Fruit fly (Drosophila melanogaster): ENCODE results near the gene Smg6.

Smg6 gene

dm6 chr3R:25056016-25056415 lies 22.8 kb upstream of the Smg6 start, which contains the start of the genes CG31111 and stac (continued):
- TF ChIP-seq aop (GFP tag; IDR thresholded peaks at IDR 0.05) = no peak
- TF ChIP-seq tll (GFP tag; optimal IDR thresholded peaks at IDR 0.05) = no peak
- no peak for TF ChIP-seq chif (GFP tag; optimal IDR thresholded peaks at IDR 0.05)
- no peak for TF ChIP-seq Atf-2 (GFP tag; optimal IDR thresholded peaks at IDR 0.05)
- TF ChIP-seq cg (GFP tag; optimal IDR thresholded peaks at IDR 0.05) = no peak
- no peak for TF ChIP-seq Aef1 (GFP tag; IDR thresholded peaks at IDR 0.05)
- TF ChIP-seq Pdp1 (GFP tag; optimal IDR thresholded peaks at IDR 0.05) = peak in 1 of 2 experiments; percentile 0
- no peak for TF ChIP-seq vvl (GFP tag; IDR thresholded peaks at IDR 0.05)
- no peak for TF ChIP-seq CG5180 (GFP tag; optimal IDR thresholded peaks at IDR 0.05)
- TF ChIP-seq Fer3 (tag; optimal IDR thresholded peaks at IDR 0.05) = no peak
- TF ChIP-seq CG9609 (GFP tag; optimal IDR thresholded peaks at IDR 0.05) = no peak
- TF ChIP-seq CG18619 (GFP tag; optimal IDR thresholded peaks at IDR 0.05) = no peak
- TF ChIP-seq NC2β (GFP tag; optimal IDR thresholded peaks at IDR 0.05) = no peak
- no peak for TF ChIP-seq slp2 (GFP tag; optimal IDR thresholded peaks at IDR 0.05)
- no peak for TF ChIP-seq ewg (GFP tag; optimal IDR thresholded peaks at IDR 0.05)
- no peak for TF ChIP-seq CG4404 (GFP tag; IDR thresholded peaks at IDR 0.05)
- no peak for TF ChIP-seq zfh1 (GFP tag; IDR thresholded peaks at IDR 0.05)
- no peak for TF ChIP-seq gro (GFP tag; optimal IDR thresholded peaks at IDR 0.05)
- TF ChIP-seq MBD-R2 (GFP tag; IDR thresholded peaks at IDR 0.05) = peak; percentile 65
- TF ChIP-seq CG6683 (GFP tag; optimal IDR thresholded peaks at IDR 0.05) = no peak
- no peak for TF ChIP-seq tgo (GFP tag; IDR thresholded peaks at IDR 0.05)
- TF ChIP-seq HLH4C (GFP tag; IDR thresholded peaks at IDR 0.05; ENCODE audit: partially characterized antibody) = no peak
- no peak for TF ChIP-seq CG7357 (GFP tag; IDR thresholded peaks at IDR 0.05)
- no peak for TF ChIP-seq CG17359 (tag; optimal IDR thresholded peaks at IDR 0.05)
- TF ChIP-seq otp (GFP tag; IDR thresholded peaks at IDR 0.05) = no peak
- TF ChIP-seq slbo (GFP tag; IDR thresholded peaks at IDR 0.05) = no peak
- TF ChIP-seq CG10267 (tag; optimal IDR thresholded peaks at IDR 0.05) = peak; percentile 4
- no peak for TF ChIP-seq CoRest (tag; optimal IDR thresholded peaks at IDR 0.05)
- no peak for TF ChIP-seq phol (tag; optimal IDR thresholded peaks at IDR 0.05)
- TF ChIP-seq D19B (GFP tag; optimal IDR thresholded peaks at IDR 0.05) = no peak
- no peak for TF ChIP-seq pros (GFP tag; optimal IDR thresholded peaks at IDR 0.05)
- no peak for TF ChIP-seq CG8290 (GFP tag; optimal IDR thresholded peaks at IDR 0.05)
- no peak for TF ChIP-seq CG8290 (tag; optimal IDR thresholded peaks at IDR 0.05)
- no peak for TF ChIP-seq CG32772 (GFP tag; IDR thresholded peaks at IDR 0.05)
- no peak for TF ChIP-seq CG18764 (GFP tag; optimal IDR thresholded peaks at IDR 0.05)
- TF ChIP-seq CG8924 (tag; optimal IDR thresholded peaks at IDR 0.05) = peak; percentile 37
- TF ChIP-seq CG10431 (GFP tag; optimal IDR thresholded peaks at IDR 0.05) = no peak
- no peak for TF ChIP-seq org-1 (GFP tag; optimal IDR thresholded peaks at IDR 0.05)
- no peak for TF ChIP-seq Drgx (GFP tag; IDR thresholded peaks at IDR 0.05)
- TF ChIP-seq gfzf (GFP tag; optimal IDR thresholded peaks at IDR 0.05) = peak; percentile 49
- no peak for TF ChIP-seq CG12769 (tag; optimal IDR thresholded peaks at IDR 0.05)
- TF ChIP-seq CG4617 (GFP tag; optimal IDR thresholded peaks at IDR 0.05; ENCODE audit: borderline replicate concordance) = peak; percentile 4
- peak; percentile 18 for TF ChIP-seq Dp (GFP tag; optimal IDR thresholded peaks at IDR 0.05)
- TF ChIP-seq CG11456 (GFP tag; IDR thresholded peaks at IDR 0.05) = no peak
- TF ChIP-seq HmgD (GFP tag; optimal IDR thresholded peaks at IDR 0.05) = no peak
- TF ChIP-seq Neu2 (GFP tag; optimal IDR thresholded peaks at IDR 0.05; ENCODE audit: borderline replicate concordance) = no peak
- TF ChIP-seq sens-2 (GFP tag; IDR thresholded peaks at IDR 0.05) = no peak
- no peak for TF ChIP-seq NC2α (GFP tag; optimal IDR thresholded peaks at IDR 0.05)
- no peak for TF ChIP-seq Kr (GFP tag; optimal IDR thresholded peaks at IDR 0.05)
- TF ChIP-seq Sox100B (GFP tag; optimal IDR thresholded peaks at IDR 0.05) = no peak
- TF ChIP-seq jigr1 (GFP tag; IDR thresholded peaks at IDR 0.05) = no peak
- TF ChIP-seq Ets97D (GFP tag; optimal IDR thresholded peaks at IDR 0.05) = peak; percentile 40

All from whole organism, embryonic.